Worm (Caenorhabditis elegans) whole organism, young adult: ENCODE measurements around the gene K02C4.5.

Experiments
- B0035.1 ChIP-seq: sonication (generic microtip); optimal IDR thresholded peaks from 2 replicates; lab custom pipeline; 2016; ENCODE audit warnings: missing genetic modification characterization, mild to moderate bottlenecking, missing compliant biosample characterization, missing genotype, missing genetic modification reagents
- C17E4.6 ChIP-seq: fragments of 200-800 bp; sonication (Bioruptor generic); IDR thresholded peaks from 2 replicates; pipeline ENCODE4 v1.3.6; 2022; ENCODE audit warnings: missing genetic modification reagents, missing genetic modification characterization, missing compliant biosample characterization
- F10E7.11 ChIP-seq: sonication (generic microtip); optimal IDR thresholded peaks from 2 replicates; lab custom pipeline; 2017; ENCODE audit warnings: mild to moderate bottlenecking, missing genetic modification characterization, moderate library complexity, missing compliant biosample characterization
- F23B12.7 ChIP-seq: sonication (generic microtip); optimal IDR thresholded peaks from 2 replicates; lab custom pipeline; 2017; ENCODE audit warnings: missing genetic modification characterization, mild to moderate bottlenecking, missing compliant biosample characterization, antibody characterized with exemption, moderate library complexity; ENCODE audit not compliant: insufficient read depth
- F39B2.1 ChIP-seq: fragments of 200-800 bp; sonication (Bioruptor generic); IDR thresholded peaks from 2 replicates; pipeline ENCODE4 v1.3.6; 2022; ENCODE audit warnings: missing genetic modification reagents, missing genetic modification characterization, missing compliant biosample characterization
- F49E8.2 ChIP-seq: sonication (generic microtip); optimal IDR thresholded peaks from 3 replicates; lab custom pipeline; 2017; ENCODE audit warnings: missing genetic modification characterization, mild to moderate bottlenecking, missing compliant biosample characterization, antibody characterized with exemption, moderate library complexity; ENCODE audit not compliant: insufficient read depth
- F55B11.4 ChIP-seq: sonication (generic microtip); optimal IDR thresholded peaks from 2 replicates; lab custom pipeline; 2016; ENCODE audit warnings: missing compliant biosample characterization, missing genetic modification characterization, borderline replicate concordance; ENCODE audit not compliant: insufficient read depth
- F57A8.1 ChIP-seq: fragments of 200-800 bp; sonication (Bioruptor generic); optimal IDR thresholded peaks from 2 replicates; lab custom pipeline; 2018; ENCODE audit warnings: mild to moderate bottlenecking, missing genetic modification characterization, moderate library complexity, missing compliant biosample characterization
- K11D2.4 ChIP-seq: fragments of 200-800 bp; sonication (Bioruptor generic); IDR thresholded peaks from 2 replicates; pipeline ENCODE4 v1.3.6; 2022; ENCODE audit warnings: missing genetic modification reagents, missing genetic modification characterization, missing compliant biosample characterization
- T26A5.8 ChIP-seq: sonication (generic microtip); optimal IDR thresholded peaks from 2 replicates; lab custom pipeline; 2016; ENCODE audit warnings: missing genetic modification characterization, missing compliant biosample characterization
- Y67H2A.10 ChIP-seq: fragments of 200-800 bp; sonication (Bioruptor generic); conservative IDR thresholded peaks from 2 replicates; pipeline ENCODE4 v1.3.6; 2022; ENCODE audit warnings: missing genetic modification reagents, missing genetic modification characterization, missing compliant biosample characterization
- ZK185.1 ChIP-seq: sonication (generic microtip); optimal IDR thresholded peaks from 2 replicates; lab custom pipeline; 2016; ENCODE audit warnings: mild to moderate bottlenecking, missing genetic modification characterization, missing compliant biosample characterization; ENCODE audit not compliant: poor library complexity, severe bottlenecking
- ama-1 ChIP-seq, 3 experiments: fragments of 150-350 bp in 1 of 3; sonication (generic microtip) in 2 of 3; optimal IDR thresholded peaks; 2 replicates each; lab custom pipeline; 2014 to 2018; ENCODE audit warnings: missing biosample characterization in 2 of 3, missing genetic modification characterization in 2 of 3, missing genetic modification reagents in 2 of 3
- atf-7 ChIP-seq: sonication (generic microtip); optimal IDR thresholded peaks from 2 replicates; lab custom pipeline; 2017; ENCODE audit warnings: mild to moderate bottlenecking, missing genetic modification characterization, missing compliant biosample characterization
- bed-1 ChIP-seq: fragments of 200-800 bp; sonication (Bioruptor generic); IDR thresholded peaks from 2 replicates; pipeline ENCODE4 v1.3.6; 2022; ENCODE audit warnings: missing genetic modification reagents, missing genetic modification characterization, missing compliant biosample characterization
- bed-2 ChIP-seq: fragments of 200-800 bp; sonication (Bioruptor generic); IDR thresholded peaks from 2 replicates; pipeline ENCODE4 v1.3.6; 2022; ENCODE audit warnings: missing genetic modification reagents, missing genetic modification characterization, missing compliant biosample characterization
- ceh-58 ChIP-seq: fragments of 200-800 bp; sonication (Bioruptor generic); IDR thresholded peaks from 2 replicates; pipeline ENCODE4 v1.3.6; 2022; ENCODE audit warnings: missing genetic modification characterization, missing compliant biosample characterization
- dox-1 ChIP-seq: fragments of 200-800 bp; sonication (Bioruptor generic); IDR thresholded peaks from 2 replicates; pipeline ENCODE4 v1.3.6; 2022; ENCODE audit warnings: missing genetic modification reagents, missing genetic modification characterization, missing compliant biosample characterization
- efl-1 ChIP-seq: fragments of 150-350 bp; optimal IDR thresholded peaks from 2 replicates; lab custom pipeline; 2014; ENCODE audit warnings: missing biosample characterization, missing genetic modification reagents, missing genetic modification characterization
- egrh-3 ChIP-seq: fragments of 200-800 bp; sonication (Bioruptor generic); IDR thresholded peaks from 2 replicates; pipeline ENCODE4 v1.3.6; 2022; ENCODE audit warnings: missing genetic modification reagents, missing genetic modification characterization, missing compliant biosample characterization
- ekl-4 ChIP-seq: fragments of 200-800 bp; sonication (Bioruptor generic); IDR thresholded peaks from 2 replicates; pipeline ENCODE4 v1.3.6; 2022; ENCODE audit warnings: missing genetic modification reagents, missing genetic modification characterization, missing compliant biosample characterization
- fkh-3 ChIP-seq: sonication (generic microtip); optimal IDR thresholded peaks from 2 replicates; lab custom pipeline; 2016; ENCODE audit warnings: mild to moderate bottlenecking, missing genetic modification characterization, missing compliant biosample characterization
- gei-17 ChIP-seq: fragments of 200-800 bp; sonication (Bioruptor generic); optimal IDR thresholded peaks from 2 replicates; lab custom pipeline; 2018; ENCODE audit warnings: mild to moderate bottlenecking, missing genetic modification characterization, missing compliant biosample characterization
- hmg-1.2 ChIP-seq: fragments of 200-800 bp; sonication (Bioruptor generic); IDR thresholded peaks from 2 replicates; pipeline ENCODE4 v1.3.6; 2022; ENCODE audit warnings: missing genetic modification reagents, missing genetic modification characterization, missing compliant biosample characterization
- lag-1 ChIP-seq: fragments of 200-800 bp; sonication (Bioruptor generic); IDR thresholded peaks from 2 replicates; pipeline ENCODE4 v1.3.6; 2022; ENCODE audit warnings: missing genetic modification reagents, missing genetic modification characterization, missing compliant biosample characterization
- lin-40 ChIP-seq: sonication (generic microtip); optimal IDR thresholded peaks from 2 replicates; lab custom pipeline; 2016; ENCODE audit warnings: missing genetic modification characterization, mild to moderate bottlenecking, missing compliant biosample characterization, missing genotype, missing genetic modification reagents
- lsl-1 ChIP-seq: fragments of 200-800 bp; sonication (Bioruptor generic); optimal IDR thresholded peaks from 2 replicates; lab custom pipeline; 2018; ENCODE audit warnings: mild to moderate bottlenecking, missing genetic modification characterization, moderate library complexity, missing compliant biosample characterization
- madf-10 ChIP-seq: sonication (generic microtip); optimal IDR thresholded peaks from 2 replicates; lab custom pipeline; 2016; ENCODE audit warnings: mild to moderate bottlenecking, missing genetic modification characterization, missing compliant biosample characterization
- madf-6 ChIP-seq: fragments of 200-800 bp; sonication (Bioruptor generic); IDR thresholded peaks from 2 replicates; pipeline ENCODE4 v1.3.6; 2022; ENCODE audit warnings: missing genetic modification reagents, missing genetic modification characterization, missing compliant biosample characterization
- madf-8 ChIP-seq: fragments of 200-800 bp; sonication (Bioruptor generic); conservative IDR thresholded peaks from 2 replicates; pipeline ENCODE4 v1.3.6; 2022; ENCODE audit warnings: missing genetic modification reagents, missing genetic modification characterization, missing compliant biosample characterization
- mcd-1 ChIP-seq: fragments of 200-800 bp; sonication (Bioruptor generic); IDR thresholded peaks from 2 replicates; pipeline ENCODE4 v1.3.6; 2022; ENCODE audit warnings: missing genetic modification reagents, missing genetic modification characterization, missing compliant biosample characterization
- nhr-27 ChIP-seq: fragments of 200-800 bp; sonication (Bioruptor generic); optimal IDR thresholded peaks from 2 replicates; lab custom pipeline; 2018; ENCODE audit warnings: mild to moderate bottlenecking, missing genetic modification characterization, moderate library complexity, missing compliant biosample characterization
- pbrm-1 ChIP-seq: fragments of 200-800 bp; sonication (Bioruptor generic); IDR thresholded peaks from 2 replicates; pipeline ENCODE4 v1.3.6; 2022; ENCODE audit warnings: missing genetic modification reagents, missing genetic modification characterization, missing compliant biosample characterization
- pha-4 ChIP-seq: fragments of 150-350 bp; sonication (generic microtip); optimal IDR thresholded peaks from 2 replicates; lab custom pipeline; 2014; ENCODE audit warnings: missing biosample characterization, missing genetic modification reagents, missing genetic modification characterization
- rpc-1 ChIP-seq, 2 experiments: fragments of 150-350 bp in 1 of 2; sonication (generic microtip) in 1 of 2; optimal IDR thresholded peaks; 2 replicates each; lab custom pipeline; 2014 to 2018; ENCODE audit warnings: missing biosample characterization in 1 of 2, missing genetic modification characterization in 1 of 2, missing genetic modification reagents in 1 of 2, missing genotype in 1 of 2
- sdz-38 ChIP-seq: sonication (generic microtip); optimal IDR thresholded peaks from 2 replicates; lab custom pipeline; 2016; ENCODE audit warnings: missing genotype, missing genetic modification characterization, missing compliant biosample characterization
- sea-2 ChIP-seq: fragments of 200-800 bp; sonication (Bioruptor generic); IDR thresholded peaks from 2 replicates; pipeline ENCODE4 v1.3.6; 2022; ENCODE audit warnings: missing genetic modification characterization, missing compliant biosample characterization
- snpc-4 ChIP-seq, 5 experiments: fragments of 150-350 bp in 1 of 5; sonication (generic microtip) in 4 of 5; optimal IDR thresholded peaks; 2 replicates each; lab custom pipeline; 2014 to 2018; ENCODE audit warnings: missing genetic modification characterization in 5 of 5, missing biosample characterization in 3 of 5, antibody characterized with exemption in 2 of 5, mild to moderate bottlenecking in 2 of 5, missing compliant biosample characterization in 2 of 5, missing genotype in 2 of 5, moderate library complexity in 2 of 5, missing genetic modification reagents in 1 of 5
- sptf-2 ChIP-seq: fragments of 200-800 bp; sonication (Bioruptor generic); optimal IDR thresholded peaks from 2 replicates; lab custom pipeline; 2018; ENCODE audit warnings: mild to moderate bottlenecking, missing genetic modification characterization, missing compliant biosample characterization
- tbp1 ChIP-seq: fragments of 200-800 bp; sonication (Bioruptor generic); optimal IDR thresholded peaks from 2 replicates; lab custom pipeline; 2018; ENCODE audit warnings: mild to moderate bottlenecking, missing genetic modification characterization, missing compliant biosample characterization
- unc-130 ChIP-seq: sonication (generic microtip); optimal IDR thresholded peaks from 2 replicates; lab custom pipeline; 2016; ENCODE audit warnings: missing genetic modification reagents, missing genetic modification characterization, missing compliant biosample characterization
- zfh-2 ChIP-seq: fragments of 200-800 bp; sonication (Bioruptor generic); conservative IDR thresholded peaks from 2 replicates; pipeline ENCODE4 v1.3.6; 2022; ENCODE audit warnings: missing genetic modification reagents, missing genetic modification characterization, missing compliant biosample characterization
- zim-3 ChIP-seq: sonication (generic microtip); optimal IDR thresholded peaks from 2 replicates; lab custom pipeline; 2017; ENCODE audit warnings: mild to moderate bottlenecking, missing genetic modification characterization, moderate library complexity, missing compliant biosample characterization
- ztf-26 ChIP-seq: sonication (generic microtip); optimal IDR thresholded peaks from 2 replicates; lab custom pipeline; 2017; ENCODE audit warnings: missing genetic modification characterization, missing compliant biosample characterization
- ztf-3 ChIP-seq: fragments of 200-800 bp; sonication (Bioruptor generic); optimal IDR thresholded peaks from 2 replicates; lab custom pipeline; 2018; ENCODE audit warnings: mild to moderate bottlenecking, missing genetic modification characterization, missing compliant biosample characterization
- ztf-6 ChIP-seq: fragments of 200-800 bp; sonication (Bioruptor generic); IDR thresholded peaks from 2 replicates; pipeline ENCODE4 v1.3.6; 2022; ENCODE audit warnings: missing genetic modification reagents, missing genetic modification characterization, missing compliant biosample characterization

K02C4.5 gene

DNA sequence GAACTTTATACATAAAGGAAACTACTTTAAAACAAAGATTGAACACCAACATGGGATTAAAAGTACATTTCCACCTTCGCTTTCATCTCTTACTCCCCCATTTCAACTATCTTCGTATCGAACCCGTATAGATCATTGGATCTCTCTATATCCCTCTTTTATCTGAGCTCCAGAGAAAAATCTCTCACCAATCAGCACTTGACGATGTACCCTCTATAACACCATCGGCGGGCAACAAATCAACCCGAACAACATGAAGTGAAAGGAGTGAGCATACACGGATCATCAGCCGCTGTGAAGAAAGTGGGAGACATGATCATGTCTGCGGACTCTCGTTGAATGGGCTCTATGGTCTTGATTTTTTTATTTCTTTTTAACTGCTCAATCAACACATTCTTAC is 39.2 kb downstream of the K02C4.5 start:
- TF ChIP-seq zim-3 (tag; lab: Kevin White, UChicago) = no peak
- no peak for TF ChIP-seq bed-2 (GFP tag; lab: Robert Waterston, UW)
- TF ChIP-seq ZK185.1 (tag; lab: Kevin White, UChicago) = no peak
- TF ChIP-seq sdz-38 (tag; lab: Kevin White, UChicago) = no peak
- TF ChIP-seq ekl-4 (GFP tag; lab: Robert Waterston, UW) = no peak
- TF ChIP-seq F57A8.1 = no peak
- no peak for TF ChIP-seq ztf-6
- no peak for TF ChIP-seq madf-6 (GFP tag; lab: Robert Waterston, UW)
- no peak for TF ChIP-seq gei-17
- no peak for TF ChIP-seq F49E8.2 (tag; lab: Kevin White, UChicago)
- no peak for TF ChIP-seq F55B11.4
- no peak for TF ChIP-seq ztf-26 (tag; lab: Kevin White, UChicago)
- TF ChIP-seq B0035.1 (tag; lab: Kevin White, UChicago) = no peak
- no peak for TF ChIP-seq K11D2.4 (GFP tag; lab: Robert Waterston, UW)
- no peak for TF ChIP-seq madf-8 (GFP tag; lab: Robert Waterston, UW)
- no peak for TF ChIP-seq tbp1
- TF ChIP-seq lin-40 (tag; lab: Kevin White, UChicago) = no peak

DNA sequence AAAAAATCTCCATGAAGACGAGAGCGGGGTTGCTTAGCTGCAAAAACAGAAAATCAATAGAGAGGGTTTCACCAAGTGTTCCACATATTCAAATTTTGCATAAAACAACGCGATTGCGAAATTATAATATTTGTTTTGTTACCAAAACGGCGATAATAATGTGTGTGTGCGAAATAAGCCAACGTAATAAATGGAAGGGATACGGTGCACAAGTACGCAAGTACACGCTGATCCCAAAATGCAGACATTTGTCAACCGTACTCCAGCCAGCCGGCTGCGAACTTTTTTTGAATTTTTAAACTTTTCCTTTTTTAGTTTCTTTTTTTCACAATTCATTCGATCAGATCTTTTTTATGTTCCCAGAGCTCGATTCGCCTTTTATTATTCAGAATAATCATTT is 46.6 kb downstream of the K02C4.5 start, which contains the start of gene ire-1:
Gene ire-1 (minus strand): TSS at position 44 of the 400 bp plus-strand sequence.
- TF ChIP-seq rpc-1 (optimal IDR thresholded peaks at IDR 0.05; lab: Kevin White, UChicago) (no peak), rpc-1 (tag; optimal IDR thresholded peaks at IDR 0.05; lab: Kevin White, UChicago) (no peak), ztf-26 (tag; lab: Kevin White, UChicago) (no peak), pbrm-1 (no peak), madf-10 (no peak), ekl-4 (GFP tag; lab: Robert Waterston, UW) (no peak), snpc-4 (GFP tag; optimal IDR thresholded peaks at IDR 0.05; lab: Kevin White, UChicago) (no peak), snpc-4 (tag; optimal IDR thresholded peaks at IDR 0.05; lab: Kevin White, UChicago) (peak in 1 of 4 experiments; percentile 55), lag-1 (GFP tag; lab: Robert Waterston, UW) (no peak), bed-1 (GFP tag; lab: Robert Waterston, UW) (no peak), T26A5.8 (no peak), hmg-1.2 (peak; percentile 25; the same call in 1 of the 2 replicates), sptf-2 (GFP tag; lab: Kevin White, UChicago) (no peak), mcd-1 (no peak), ama-1 (optimal IDR thresholded peaks at IDR 0.05; lab: Kevin White, UChicago) (no peak), ama-1 (GFP tag; optimal IDR thresholded peaks at IDR 0.05; lab: Kevin White, UChicago) (no peak), sdz-38 (tag; lab: Kevin White, UChicago) (no peak), dox-1 (GFP tag; lab: Robert Waterston, UW) (peak; percentile 59), pha-4 (tag; lab: Kevin White, UChicago) (peak; percentile 73), Y67H2A.10 (no peak), F23B12.7 (peak; percentile 64), egrh-3 (no peak), zfh-2 (GFP tag; lab: Robert Waterston, UW) (no peak), F39B2.1 (no peak), C17E4.6 (no peak), ztf-6 (no peak), F55B11.4 (no peak), F57A8.1 (no peak), ceh-58 (GFP tag; lab: Robert Waterston, UW) (no peak), F10E7.11 (tag; lab: Kevin White, UChicago) (no peak), madf-8 (GFP tag; lab: Robert Waterston, UW) (no peak), sea-2 (GFP tag; lab: Robert Waterston, UW) (no peak), efl-1 (GFP tag; lab: Kevin White, UChicago) (no peak), fkh-3 (no peak), ztf-3 (GFP tag; lab: Kevin White, UChicago) (no peak), lsl-1 (GFP tag; lab: Kevin White, UChicago) (peak; percentile 89), unc-130 (GFP tag; lab: Kevin White, UChicago) (no peak), atf-7 (no peak), nhr-27 (no peak)
